Worm (Caenorhabditis elegans) whole organism, L1 larva: ENCODE measurements around the gene C14A4.12.

Experiments
- C04F5.9 ChIP-seq: sonication (generic microtip); optimal IDR thresholded peaks from 2 replicates; lab custom pipeline; 2016; ENCODE audit warnings: missing genetic modification characterization, missing compliant biosample characterization
- C16A3.4 ChIP-seq: fragments of 150-350 bp; optimal IDR thresholded peaks from 2 replicates; lab custom pipeline; 2014; ENCODE audit warnings: missing biosample characterization, missing genetic modification characterization
- Y116A8C.19 ChIP-seq: sonication (generic microtip); optimal IDR thresholded peaks from 2 replicates; lab custom pipeline; 2016; ENCODE audit warnings: missing compliant biosample characterization, missing genetic modification characterization, borderline replicate concordance
- aha-1 ChIP-seq: fragments of 150-350 bp; optimal IDR thresholded peaks from 2 replicates; lab custom pipeline; 2014; ENCODE audit warnings: missing biosample characterization, missing genetic modification characterization
- alr-1 ChIP-seq: fragments of 200-800 bp; sonication (Bioruptor generic); optimal IDR thresholded peaks from 2 replicates; lab custom pipeline; 2018; ENCODE audit warnings: borderline replicate concordance, mild to moderate bottlenecking, missing genetic modification characterization, missing compliant biosample characterization
- ama-1 ChIP-seq: fragments of 150-350 bp; optimal IDR thresholded peaks from 2 replicates; lab custom pipeline; 2014
- ceh-63 ChIP-seq: fragments of 200-800 bp; sonication (Bioruptor generic); optimal IDR thresholded peaks from 2 replicates; lab custom pipeline; 2018; ENCODE audit warnings: mild to moderate bottlenecking, missing genetic modification characterization, missing compliant biosample characterization
- ceh-82 ChIP-seq, 3 experiments: fragments of 150-350 bp in 1 of 3; sonication (generic microtip) in 2 of 3; optimal IDR thresholded peaks; 2 replicates each; lab custom pipeline; 2014 to 2017; ENCODE audit warnings: missing biosample characterization in 3 of 3, missing genetic modification characterization in 3 of 3
- dpl-1 ChIP-seq, 3 experiments: fragments of 150-350 bp in 2 of 3; sonication (generic microtip) in 1 of 3; optimal IDR thresholded peaks; 2 replicates each; lab custom pipeline; 2014 to 2017; ENCODE audit warnings: missing biosample characterization in 3 of 3, missing genetic modification characterization in 3 of 3, missing genetic modification reagents in 3 of 3
- egl-13 ChIP-seq: sonication (generic microtip); optimal IDR thresholded peaks from 2 replicates; lab custom pipeline; 2016; ENCODE audit warnings: missing genotype, missing genetic modification reagents, missing genetic modification characterization, missing compliant biosample characterization
- egl-27 ChIP-seq, 2 experiments: fragments of 150-350 bp in 1 of 2; sonication (generic microtip); optimal IDR thresholded peaks; 3 replicates each; lab custom pipeline; 2017 to 2018; ENCODE audit warnings: missing biosample characterization in 2 of 2, missing genetic modification characterization in 2 of 2, missing genetic modification reagents in 2 of 2
- elt-2 ChIP-seq: sonication (generic microtip); optimal IDR thresholded peaks from 2 replicates; lab custom pipeline; 2016; ENCODE audit warnings: missing genetic modification characterization, mild to moderate bottlenecking, inconsistent platforms, missing compliant biosample characterization, missing genetic modification reagents
- elt-3 ChIP-seq, 6 experiments: fragments of 150-350 bp in 1 of 6; sonication (generic microtip); optimal IDR thresholded peaks; 2 replicates each; lab custom pipeline; 2017 to 2018; ENCODE audit warnings: missing biosample characterization in 6 of 6, missing genetic modification characterization in 6 of 6, inconsistent platforms in 1 of 6
- fkh-8 ChIP-seq: sonication (generic microtip); optimal IDR thresholded peaks from 2 replicates; lab custom pipeline; 2016; ENCODE audit warnings: mild to moderate bottlenecking, missing genetic modification characterization, missing compliant biosample characterization
- grh-1 ChIP-seq: fragments of 200-800 bp; sonication (Bioruptor generic); IDR thresholded peaks from 2 replicates; pipeline ENCODE4 v1.3.6; 2022; ENCODE audit warnings: missing genetic modification reagents, missing genetic modification characterization, missing compliant biosample characterization
- hpl-2 ChIP-seq: fragments of 150-350 bp; optimal IDR thresholded peaks from 2 replicates; lab custom pipeline; 2014; ENCODE audit warnings: missing biosample characterization, missing genetic modification reagents, missing genetic modification characterization
- lin-14 ChIP-seq: fragments of 200-800 bp; sonication (Bioruptor generic); optimal IDR thresholded peaks from 2 replicates; lab custom pipeline; 2018; ENCODE audit warnings: mild to moderate bottlenecking, missing genetic modification characterization, moderate library complexity, missing compliant biosample characterization
- lin-15B ChIP-seq: fragments of 150-350 bp; sonication (generic microtip); optimal IDR thresholded peaks from 3 replicates; lab custom pipeline; 2014; ENCODE audit warnings: missing biosample characterization, missing genetic modification characterization
- mab-9 ChIP-seq: fragments of 200-800 bp; sonication (Bioruptor generic); IDR thresholded peaks from 2 replicates; pipeline ENCODE4 v1.3.6; 2022; ENCODE audit warnings: missing genetic modification reagents, missing genetic modification characterization, missing compliant biosample characterization
- mdl-1 ChIP-seq, 2 experiments: fragments of 150-350 bp; optimal IDR thresholded peaks; 2 replicates each; lab custom pipeline; 2014 to 2017; ENCODE audit warnings: missing biosample characterization in 2 of 2, missing genetic modification characterization in 2 of 2, inconsistent platforms in 1 of 2
- mef-2 ChIP-seq: fragments of 150-350 bp; optimal IDR thresholded peaks from 2 replicates; lab custom pipeline; 2014; ENCODE audit warnings: missing biosample characterization, missing genetic modification characterization
- nhr-11 ChIP-seq: fragments of 150-350 bp; optimal IDR thresholded peaks from 2 replicates; lab custom pipeline; 2014; ENCODE audit warnings: missing biosample characterization, missing genetic modification characterization
- nhr-12 ChIP-seq: sonication (generic microtip); optimal IDR thresholded peaks from 2 replicates; lab custom pipeline; 2017; ENCODE audit warnings: missing biosample characterization, missing genetic modification characterization
- nhr-20 ChIP-seq: sonication (generic microtip); optimal IDR thresholded peaks from 2 replicates; lab custom pipeline; 2016; ENCODE audit warnings: mild to moderate bottlenecking, missing genetic modification characterization, missing compliant biosample characterization
- nhr-237 ChIP-seq: fragments of 150-350 bp; optimal IDR thresholded peaks from 2 replicates; lab custom pipeline; 2014; ENCODE audit warnings: missing biosample characterization, missing genetic modification characterization
- nhr-28 ChIP-seq: fragments of 150-350 bp; optimal IDR thresholded peaks from 2 replicates; lab custom pipeline; 2014; ENCODE audit warnings: missing biosample characterization, missing genetic modification characterization
- nhr-47 ChIP-seq: sonication (generic microtip); optimal IDR thresholded peaks from 2 replicates; lab custom pipeline; 2016; ENCODE audit warnings: mild to moderate bottlenecking, missing genetic modification characterization, moderate library complexity, missing compliant biosample characterization
- nhr-76 ChIP-seq: sonication (generic microtip); optimal IDR thresholded peaks from 2 replicates; lab custom pipeline; 2017; ENCODE audit warnings: missing biosample characterization, missing genetic modification characterization
- nhr-77 ChIP-seq: fragments of 150-350 bp; optimal IDR thresholded peaks from 2 replicates; lab custom pipeline; 2014; ENCODE audit warnings: missing biosample characterization, missing genetic modification characterization
- nhr-85 ChIP-seq: sonication (generic microtip); peaks from one replicate; lab custom pipeline; 2016; ENCODE audit warnings: missing genetic modification characterization, inconsistent platforms, missing compliant biosample characterization
- pag-3 ChIP-seq: sonication (generic microtip); optimal IDR thresholded peaks from 2 replicates; lab custom pipeline; 2017; ENCODE audit warnings: missing genetic modification characterization, mild to moderate bottlenecking, missing compliant biosample characterization, antibody characterized with exemption, borderline replicate concordance; ENCODE audit not compliant: insufficient read depth
- pqm-1 ChIP-seq: sonication (generic microtip); optimal IDR thresholded peaks from 3 replicates; lab custom pipeline; 2017; ENCODE audit warnings: missing biosample characterization, missing genetic modification characterization
- skn-1 ChIP-seq: fragments of 150-350 bp; optimal IDR thresholded peaks from 2 replicates; lab custom pipeline; 2014; ENCODE audit warnings: missing biosample characterization, missing genetic modification characterization
- snu-23 ChIP-seq: sonication (generic microtip); optimal IDR thresholded peaks from 2 replicates; lab custom pipeline; 2016; ENCODE audit warnings: missing genetic modification characterization, missing compliant biosample characterization
- sox-4 ChIP-seq: sonication (generic microtip); optimal IDR thresholded peaks from 2 replicates; lab custom pipeline; 2016; ENCODE audit warnings: missing genetic modification characterization, missing compliant biosample characterization
- sptf-1 ChIP-seq: fragments of 150-350 bp; optimal IDR thresholded peaks from 2 replicates; lab custom pipeline; 2014; ENCODE audit warnings: missing biosample characterization, missing genetic modification characterization
- sup-37 ChIP-seq: fragments of 200-800 bp; sonication (Bioruptor generic); optimal IDR thresholded peaks from 2 replicates; lab custom pipeline; 2018; ENCODE audit warnings: mild to moderate bottlenecking, missing genetic modification characterization, missing compliant biosample characterization
- tlp-1 ChIP-seq: fragments of 150-350 bp; optimal IDR thresholded peaks from 2 replicates; lab custom pipeline; 2014; ENCODE audit warnings: missing biosample characterization, missing genetic modification characterization
- unc-62 ChIP-seq: fragments of 150-350 bp; optimal IDR thresholded peaks from 2 replicates; lab custom pipeline; 2014; ENCODE audit warnings: missing biosample characterization, missing genetic modification reagents, missing genetic modification characterization

The C14A4.12 gene

DNA sequence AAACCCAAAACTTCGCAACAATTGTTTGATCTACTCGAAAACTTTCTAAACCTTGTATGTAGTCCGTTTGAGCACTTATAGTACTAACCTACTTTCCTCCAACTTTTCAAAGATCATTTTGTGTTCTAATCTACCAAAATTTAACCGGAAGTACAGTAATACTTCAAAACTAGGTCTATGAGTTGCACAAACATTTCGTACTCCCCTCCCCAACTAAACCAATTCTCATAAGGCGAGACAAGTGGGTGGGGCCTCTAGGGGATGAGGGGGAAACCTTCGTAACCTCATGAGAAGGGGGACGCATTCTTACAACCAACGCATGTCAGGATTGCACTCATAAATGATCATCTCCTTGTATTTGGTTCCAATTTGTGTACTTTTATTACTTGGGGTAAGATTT is 9.1 kb downstream of the C14A4.12 start, which contains the start of gene cutl-9:
TSS of gene cutl-9 (plus strand) at position 301 of the 400 bp plus-strand sequence.
- TF ChIP-seq snu-23 (GFP tag; lab: Kevin White, UChicago), result no peak
- no peak for TF ChIP-seq egl-13 (tag; lab: Kevin White, UChicago)
- TF ChIP-seq nhr-12, result no peak
- no peak for TF ChIP-seq nhr-11 (tag; lab: Kevin White, UChicago)
- no peak for TF ChIP-seq aha-1 (tag; lab: Kevin White, UChicago)
- TF ChIP-seq nhr-76 (tag; lab: Kevin White, UChicago), result no peak
- no peak for TF ChIP-seq lin-15B (tag; lab: Kevin White, UChicago)
- TF ChIP-seq alr-1 (tag; lab: Kevin White, UChicago), result no peak
- no peak for TF ChIP-seq tlp-1 (tag; lab: Kevin White, UChicago)
- TF ChIP-seq C04F5.9 (tag; lab: Kevin White, UChicago), result no peak
- TF ChIP-seq egl-27 (tag; optimal IDR thresholded peaks at IDR 0.05; lab: Kevin White, UChicago), result no peak
- no peak for TF ChIP-seq mdl-1 (tag; optimal IDR thresholded peaks at IDR 0.05; lab: Kevin White, UChicago)
- TF ChIP-seq nhr-77 (tag; lab: Kevin White, UChicago), result no peak
- TF ChIP-seq sptf-1 (tag; lab: Kevin White, UChicago), result no peak
- TF ChIP-seq nhr-28 (tag; lab: Kevin White, UChicago), result no peak
- no peak for TF ChIP-seq elt-3 (tag; optimal IDR thresholded peaks at IDR 0.05; lab: Kevin White, UChicago)
- no peak for TF ChIP-seq hpl-2 (GFP tag; lab: Kevin White, UChicago)
- TF ChIP-seq mef-2, result no peak

DNA sequence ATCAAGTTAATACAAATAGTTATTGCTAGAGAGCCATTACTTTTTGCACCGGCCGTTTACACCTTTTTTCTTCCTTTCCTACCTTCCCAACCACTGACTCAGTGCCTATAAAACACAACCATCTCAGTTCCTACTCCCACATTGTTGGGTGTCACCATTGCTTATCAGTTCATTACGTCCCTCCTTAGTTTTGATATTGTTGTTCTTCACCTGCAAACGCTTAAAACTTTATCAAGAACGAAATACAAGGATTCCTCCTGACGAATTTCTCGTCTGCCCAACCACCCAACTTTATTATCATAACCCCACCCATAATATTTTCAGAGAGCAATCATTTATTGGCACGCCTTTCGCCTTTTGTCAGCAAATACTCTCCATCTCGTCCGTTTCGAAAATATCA is 14.2 kb downstream of the C14A4.12 start:
- TF ChIP-seq nhr-11 (tag; lab: Kevin White, UChicago) (no peak), ceh-63 (GFP tag; lab: Kevin White, UChicago) (no peak), lin-14 (GFP tag; lab: Kevin White, UChicago) (peak; percentile 14), ama-1 (lab: Kevin White, UChicago) (no peak), skn-1 (tag; lab: Kevin White, UChicago) (no peak), nhr-47 (no peak), hpl-2 (GFP tag; lab: Kevin White, UChicago) (no peak), aha-1 (tag; lab: Kevin White, UChicago) (no peak), nhr-77 (tag; lab: Kevin White, UChicago) (no peak), dpl-1 (GFP tag; optimal IDR thresholded peaks at IDR 0.05; lab: Kevin White, UChicago) (no peak), nhr-85 (tag; lab: Kevin White, UChicago) (no peak), elt-2 (tag; lab: Kevin White, UChicago) (peak; percentile 80), pag-3 (tag; lab: Kevin White, UChicago) (no peak), sox-4 (tag; lab: Kevin White, UChicago) (no peak), C16A3.4 (tag; lab: Kevin White, UChicago) (no peak), sup-37 (no peak), pqm-1 (peak; percentile 11), nhr-20 (tag; lab: Kevin White, UChicago) (no peak), fkh-8 (tag; lab: Kevin White, UChicago) (no peak), Y116A8C.19 (tag; lab: Kevin White, UChicago) (no peak), nhr-237 (no peak), mab-9 (no peak)
- TF ChIP-seq, all 84 proteins: peak for 3

DNA sequence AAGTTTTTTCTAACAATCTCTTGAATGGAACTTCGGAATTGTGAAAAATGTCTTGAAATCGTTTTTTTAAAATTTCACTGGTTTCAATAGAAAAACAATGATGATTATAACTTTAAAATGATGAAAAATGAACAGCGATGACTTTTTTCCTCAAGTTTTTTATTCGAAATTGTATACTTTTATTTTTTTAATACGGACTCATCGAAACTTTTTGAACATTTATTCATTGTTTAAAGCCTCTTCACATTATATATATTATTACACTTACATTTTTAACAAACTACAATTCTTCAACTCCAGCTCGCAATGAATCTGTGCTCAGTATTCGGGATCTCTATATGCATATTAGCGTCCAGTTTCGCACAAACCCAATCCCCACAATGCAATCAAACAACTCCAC is 15.1 kb downstream of the C14A4.12 start, which contains the start of gene M28.8:
TSS of gene M28.8 (plus strand) at position 301 of the 400 bp plus-strand sequence.
- TF ChIP-seq unc-62 (GFP tag; lab: Kevin White, UChicago) (no peak), grh-1 (GFP tag; lab: Robert Waterston, UW) (no peak), ceh-82 (tag; optimal IDR thresholded peaks at IDR 0.05; lab: Kevin White, UChicago) (no peak)
- TF ChIP-seq, all 84 proteins: peak for 0
